Worm (Caenorhabditis elegans): ENCODE results near the gene oac-39.

DNA sequence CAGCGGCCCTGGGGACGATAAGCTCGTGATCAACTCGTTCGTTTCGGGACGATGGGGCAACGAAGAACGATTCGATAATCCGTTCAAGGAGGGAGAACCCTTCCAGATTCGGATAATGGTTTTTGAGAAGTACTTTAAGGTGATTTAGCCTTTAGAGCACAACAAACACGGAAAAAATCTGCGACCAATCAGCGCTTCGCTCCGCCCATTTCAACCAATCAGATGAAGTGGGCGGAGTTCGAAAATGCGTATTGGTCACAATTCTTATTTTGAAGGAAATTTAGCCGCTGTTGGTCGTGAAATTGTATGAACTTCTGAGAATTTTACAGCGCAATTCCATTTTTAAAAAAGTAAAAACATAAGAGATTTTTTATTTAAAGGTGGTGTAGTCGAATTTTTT lies 44.7 kb downstream of the oac-39 start:
- no peak for TF ChIP-seq ZK546.5 (tag; optimal IDR thresholded peaks at IDR 0.05)
- no peak for TF ChIP-seq unc-62 (GFP tag; optimal IDR thresholded peaks at IDR 0.05)
- no peak for TF ChIP-seq nhr-77 (tag; optimal IDR thresholded peaks at IDR 0.05)
- no peak for TF ChIP-seq ztf-11 (tag; optimal IDR thresholded peaks at IDR 0.05)
- TF ChIP-seq nhr-25 (tag; optimal IDR thresholded peaks at IDR 0.05): no peak

Data from whole organism, L3 larva.